Fruit fly (Drosophila melanogaster): ENCODE measurements around the gene Atg101.

Atg101 gene

dm6 chrX:18834399-18834798 is 42.9 kb downstream of the Atg101 start:
- TF ChIP-seq Abd-B (GFP tag; optimal IDR thresholded peaks at IDR 0.05): no peak
- peak; percentile 26 for TF ChIP-seq ey (GFP tag; optimal IDR thresholded peaks at IDR 0.05)
- TF ChIP-seq Vsx2 (GFP tag; optimal IDR thresholded peaks at IDR 0.05; ENCODE audit: partially characterized antibody): no peak
- TF ChIP-seq N (GFP tag; optimal IDR thresholded peaks at IDR 0.05): no peak
- peak; percentile 88 for TF ChIP-seq h (GFP tag; optimal IDR thresholded peaks at IDR 0.05)
- TF ChIP-seq CG9705 (GFP tag; optimal IDR thresholded peaks at IDR 0.05): no peak
- TF ChIP-seq brk (GFP tag; optimal IDR thresholded peaks at IDR 0.05): no peak
- TF ChIP-seq HLH106 (tag; optimal IDR thresholded peaks at IDR 0.05): peak; percentile 74
- TF ChIP-seq foxo (GFP tag; optimal IDR thresholded peaks at IDR 0.05): peak in 1 of 2 experiments; percentile 77
- TF ChIP-seq pan (optimal IDR thresholded peaks at IDR 0.05): peak; percentile 39
- TF ChIP-seq sage (GFP tag; optimal IDR thresholded peaks at IDR 0.05): peak; percentile 70
- TF ChIP-seq Hr83 (GFP tag; optimal IDR thresholded peaks at IDR 0.05; ENCODE audit: poor library complexity, severe bottlenecking): no peak
- TF ChIP-seq Rel (GFP tag; optimal IDR thresholded peaks at IDR 0.05): no peak
- TF ChIP-seq Rel (tag; optimal IDR thresholded peaks at IDR 0.05): peak; percentile 4
- no peak for TF ChIP-seq usp (GFP tag; optimal IDR thresholded peaks at IDR 0.05)
- TF ChIP-seq br (GFP tag; optimal IDR thresholded peaks at IDR 0.05): peak; percentile 25
- no peak for TF ChIP-seq dl (GFP tag; optimal IDR thresholded peaks at IDR 0.05; ENCODE audit: insufficient read depth in 1 of 2, partially characterized antibody in 2 of 2)
- TF ChIP-seq CG32264 (GFP tag; optimal IDR thresholded peaks at IDR 0.05): peak; percentile 52
- TF ChIP-seq Mio (GFP tag; optimal IDR thresholded peaks at IDR 0.05): no peak
- TF ChIP-seq tai (GFP tag; optimal IDR thresholded peaks at IDR 0.05): no peak
- TF ChIP-seq lola (GFP tag; optimal IDR thresholded peaks at IDR 0.05): no peak
- peak; percentile 75 for TF ChIP-seq fru (GFP tag; optimal IDR thresholded peaks at IDR 0.05)
- no peak for TF ChIP-seq jim (GFP tag; optimal IDR thresholded peaks at IDR 0.05)
- no peak for TF ChIP-seq psq (GFP tag; optimal IDR thresholded peaks at IDR 0.05)
- no peak for TF ChIP-seq Hr78 (GFP tag; optimal IDR thresholded peaks at IDR 0.05)
- TF ChIP-seq CrebA (GFP tag; optimal IDR thresholded peaks at IDR 0.05; ENCODE audit: borderline replicate concordance): no peak
- no peak for TF ChIP-seq Hnf4 (GFP tag; optimal IDR thresholded peaks at IDR 0.05)
- TF ChIP-seq woc (GFP tag; optimal IDR thresholded peaks at IDR 0.05): peak; percentile 57
- TF ChIP-seq dmrt93B (GFP tag; optimal IDR thresholded peaks at IDR 0.05): peak; percentile 62
- no peak for TF ChIP-seq sv (GFP tag; optimal IDR thresholded peaks at IDR 0.05)
- no peak for TF ChIP-seq Jra (GFP tag; optimal IDR thresholded peaks at IDR 0.05)
- TF ChIP-seq dsf (GFP tag; optimal IDR thresholded peaks at IDR 0.05; ENCODE audit: borderline replicate concordance): no peak
- TF ChIP-seq rgr (GFP tag; optimal IDR thresholded peaks at IDR 0.05): peak; percentile 28
- TF ChIP-seq GATAd (GFP tag; optimal IDR thresholded peaks at IDR 0.05): no peak
- TF ChIP-seq Myc (optimal IDR thresholded peaks at IDR 0.05): no peak
- TF ChIP-seq Sp1 (GFP tag; optimal IDR thresholded peaks at IDR 0.05): no peak
- no peak for TF ChIP-seq Dif (GFP tag; optimal IDR thresholded peaks at IDR 0.05; ENCODE audit: partially characterized antibody)
- TF ChIP-seq Dfd (GFP tag; optimal IDR thresholded peaks at IDR 0.05): no peak
- TF ChIP-seq OdsH (GFP tag; optimal IDR thresholded peaks at IDR 0.05): peak; percentile 29

dm6 chrX:18835003-18835402 is 43.5 kb downstream of the Atg101 start:
- TF ChIP-seq foxo (GFP tag; optimal IDR thresholded peaks at IDR 0.05) (no peak), psq (GFP tag; optimal IDR thresholded peaks at IDR 0.05) (peak; percentile 13)

- TF ChIP-seq ey (GFP tag; optimal IDR thresholded peaks at IDR 0.05): no peak
- no peak for TF ChIP-seq woc (GFP tag; optimal IDR thresholded peaks at IDR 0.05)
- no peak for TF ChIP-seq N (GFP tag; optimal IDR thresholded peaks at IDR 0.05)
- no peak for TF ChIP-seq OdsH (GFP tag; optimal IDR thresholded peaks at IDR 0.05)
- TF ChIP-seq CG32264 (GFP tag; optimal IDR thresholded peaks at IDR 0.05): no peak
- TF ChIP-seq CrebA (GFP tag; optimal IDR thresholded peaks at IDR 0.05; ENCODE audit: borderline replicate concordance): no peak
- no peak for TF ChIP-seq Dfd (GFP tag; optimal IDR thresholded peaks at IDR 0.05)
- no peak for TF ChIP-seq Myc (optimal IDR thresholded peaks at IDR 0.05)
- no peak for TF ChIP-seq Abd-B (GFP tag; optimal IDR thresholded peaks at IDR 0.05)
- no peak for TF ChIP-seq dmrt93B (GFP tag; optimal IDR thresholded peaks at IDR 0.05)
- TF ChIP-seq Sp1 (GFP tag; optimal IDR thresholded peaks at IDR 0.05): no peak
- TF ChIP-seq CG9705 (GFP tag; optimal IDR thresholded peaks at IDR 0.05): no peak
- no peak for TF ChIP-seq br (GFP tag; optimal IDR thresholded peaks at IDR 0.05)
- no peak for TF ChIP-seq Rel (GFP tag; optimal IDR thresholded peaks at IDR 0.05)
- TF ChIP-seq Rel (tag; optimal IDR thresholded peaks at IDR 0.05): no peak
- no peak for TF ChIP-seq sage (GFP tag; optimal IDR thresholded peaks at IDR 0.05)
- no peak for TF ChIP-seq Jra (GFP tag; optimal IDR thresholded peaks at IDR 0.05)
- TF ChIP-seq tai (GFP tag; optimal IDR thresholded peaks at IDR 0.05): no peak
- no peak for TF ChIP-seq Hr83 (GFP tag; optimal IDR thresholded peaks at IDR 0.05; ENCODE audit: poor library complexity, severe bottlenecking)
- TF ChIP-seq brk (GFP tag; optimal IDR thresholded peaks at IDR 0.05): no peak
These were observed 44.0 kb downstream of the Atg101 start for dm6 chrX:18835500-18835899.
